Worm (Caenorhabditis elegans) whole organism, L3 larva: Measurements from ENCODE around the gene madd-2.

ENCODE experiments used
- mdl-1 ChIP-seq: fragments of 150-350 bp; optimal IDR thresholded peaks from 2 replicates; lab custom pipeline; 2014; ENCODE audit warnings: missing biosample characterization, missing genetic modification characterization
- nhr-11 ChIP-seq: fragments of 150-350 bp; optimal IDR thresholded peaks from 2 replicates; lab custom pipeline; 2014; ENCODE audit warnings: missing biosample characterization, missing genetic modification characterization

DNA sequence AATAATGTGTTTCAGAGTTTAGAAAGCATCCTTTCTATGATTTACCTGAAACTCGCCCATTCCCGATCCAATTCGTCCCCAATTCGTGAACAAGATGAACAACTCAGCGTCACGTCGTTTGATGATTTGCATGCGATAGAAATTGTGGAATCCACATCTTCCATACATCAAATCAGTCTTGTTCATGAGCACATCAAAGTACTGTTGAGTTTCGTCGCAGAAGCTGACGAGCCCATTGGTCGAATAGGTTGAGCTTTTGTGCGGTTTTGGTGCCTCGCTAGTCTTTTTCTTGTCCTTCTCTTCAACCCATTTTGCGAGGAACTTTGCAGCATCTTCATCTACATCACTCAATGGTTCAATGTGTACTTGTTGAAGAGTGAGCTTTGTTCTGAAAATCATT, 42.7 kb upstream of the madd-2 start:
- TF ChIP-seq mdl-1 (tag; lab: Kevin White, UChicago): no peak
- no peak for TF ChIP-seq nhr-11 (tag; lab: Kevin White, UChicago)
